Fruit fly (Drosophila melanogaster) whole organism, embryonic: ENCODE measurements around the gene CG45428.

Experiments
- CG10147 ChIP-seq: fragments of 200-800 bp; sonication (Bioruptor generic); optimal IDR thresholded peaks from 2 replicates; lab custom pipeline; 2019; ENCODE audit warnings: missing biosample characterization, mild to moderate bottlenecking, missing genetic modification characterization, moderate library complexity
- CG10543 ChIP-seq: fragments of 200-800 bp; sonication (Bioruptor generic); optimal IDR thresholded peaks from 3 replicates; lab custom pipeline; 2017; ENCODE audit warnings: missing biosample characterization, mild to moderate bottlenecking, missing genetic modification characterization, moderate library complexity
- CG12155 ChIP-seq: fragments of 200-800 bp; sonication (Bioruptor generic); optimal IDR thresholded peaks from 3 replicates; lab custom pipeline; 2016; ENCODE audit warnings: missing biosample characterization, missing genetic modification characterization
- CG12769 ChIP-seq: fragments of 200-800 bp; sonication (Bioruptor generic); optimal IDR thresholded peaks from 2 replicates; lab custom pipeline; 2019; ENCODE audit warnings: missing biosample characterization, mild to moderate bottlenecking, missing genetic modification characterization, moderate library complexity
- CG13894 ChIP-seq: fragments of 200-800 bp; sonication (Bioruptor generic); optimal IDR thresholded peaks from 3 replicates; lab custom pipeline; 2018; ENCODE audit warnings: missing biosample characterization, mild to moderate bottlenecking, missing genetic modification characterization, moderate library complexity
- CG15601 ChIP-seq: fragments of 200-800 bp; sonication (Bioruptor generic); optimal IDR thresholded peaks from 3 replicates; lab custom pipeline; 2019; ENCODE audit warnings: missing biosample characterization, mild to moderate bottlenecking, missing genetic modification characterization, moderate library complexity
- CG18599 ChIP-seq: fragments of 200-800 bp; sonication (Bioruptor generic); optimal IDR thresholded peaks from 3 replicates; lab custom pipeline; 2017; ENCODE audit warnings: missing biosample characterization, missing genetic modification characterization, mild to moderate bottlenecking, moderate library complexity, missing genetic modification reagents
- CG30020 ChIP-seq: fragments of 200-800 bp; optimal IDR thresholded peaks from 2 replicates; lab custom pipeline; 2019; ENCODE audit warnings: missing biosample characterization, mild to moderate bottlenecking, missing genetic modification characterization, moderate library complexity
- CG31388 ChIP-seq: fragments of 200-800 bp; sonication (Bioruptor generic); optimal IDR thresholded peaks from 2 replicates; lab custom pipeline; 2016; ENCODE audit warnings: missing biosample characterization, missing genetic modification characterization
- CG3163 ChIP-seq: fragments of 200-800 bp; sonication (Bioruptor generic); optimal IDR thresholded peaks from 3 replicates; lab custom pipeline; 2016; ENCODE audit warnings: missing biosample characterization, missing genetic modification characterization
- CG32532 ChIP-seq: fragments of 200-800 bp; sonication (Bioruptor generic); IDR thresholded peaks from 2 replicates; pipeline ENCODE4 v1.3.6; 2022; ENCODE audit warnings: missing biosample characterization, missing genetic modification characterization
- CG33557 ChIP-seq: fragments of 200-800 bp; sonication (Bioruptor generic); optimal IDR thresholded peaks from 2 replicates; lab custom pipeline; 2019; ENCODE audit warnings: missing biosample characterization, mild to moderate bottlenecking, missing genetic modification characterization, moderate library complexity
- CG4730 ChIP-seq: fragments of 200-800 bp; sonication (Bioruptor generic); IDR thresholded peaks from 2 replicates; pipeline ENCODE4 v1.3.6; 2022; ENCODE audit warnings: missing biosample characterization, missing genetic modification characterization
- CG6654 ChIP-seq: fragments of 200-800 bp; sonication (Bioruptor generic); optimal IDR thresholded peaks from 2 replicates; lab custom pipeline; 2017; ENCODE audit warnings: missing biosample characterization, mild to moderate bottlenecking, missing genetic modification characterization
- CrebB ChIP-seq: fragments of 200-800 bp; sonication (Bioruptor generic); optimal IDR thresholded peaks from 3 replicates; lab custom pipeline; 2018; ENCODE audit warnings: missing biosample characterization, mild to moderate bottlenecking, missing genetic modification characterization
- D19A ChIP-seq: fragments of 200-800 bp; optimal IDR thresholded peaks from 3 replicates; lab custom pipeline; 2019; ENCODE audit warnings: missing biosample characterization, mild to moderate bottlenecking, missing genetic modification characterization, moderate library complexity
- Deaf1 ChIP-seq: fragments of 200-800 bp; optimal IDR thresholded peaks from 3 replicates; lab custom pipeline; 2019; ENCODE audit warnings: missing biosample characterization, mild to moderate bottlenecking, missing genetic modification characterization, moderate library complexity
- Elba2 ChIP-seq: fragments of 200-800 bp; sonication (Bioruptor generic); optimal IDR thresholded peaks from 3 replicates; lab custom pipeline; 2016; ENCODE audit warnings: missing biosample characterization, missing genetic modification characterization
- HHEX ChIP-seq: fragments of 200-800 bp; sonication (Bioruptor generic); optimal IDR thresholded peaks from 3 replicates; lab custom pipeline; 2017; ENCODE audit warnings: missing biosample characterization, mild to moderate bottlenecking, missing genetic modification characterization, missing genetic modification reagents
- Max ChIP-seq: fragments of 200-800 bp; sonication (Bioruptor generic); optimal IDR thresholded peaks from 2 replicates; lab custom pipeline; 2016; ENCODE audit warnings: missing biosample characterization, mild to moderate bottlenecking, missing genetic modification characterization
- Pdp1 ChIP-seq, 2 experiments: fragments of 200-800 bp; sonication (Bioruptor generic); optimal IDR thresholded peaks; 3 replicates each; lab custom pipeline; 2016; ENCODE audit warnings: missing biosample characterization in 2 of 2, missing genetic modification characterization in 2 of 2, mild to moderate bottlenecking in 1 of 2, moderate library complexity in 1 of 2
- Rfx ChIP-seq: fragments of 200-800 bp; sonication (Bioruptor generic); IDR thresholded peaks from 2 replicates; pipeline ENCODE4 v1.3.6; 2022; ENCODE audit warnings: missing biosample characterization, missing genetic modification characterization
- Trl ChIP-seq, 3 experiments: fragments of >200 bp in 2 of 3; fragments of 200-800 bp in 1 of 3; sonication (Bioruptor generic) in 1 of 3; optimal IDR thresholded peaks; 2 replicates in 1 of 3; 3 replicates in 2 of 3; lab custom pipeline; 2016 to 2017; ENCODE audit warnings: missing biosample characterization in 1 of 3, missing genetic modification characterization in 1 of 3
- ase ChIP-seq: fragments of 200-800 bp; sonication (Bioruptor generic); IDR thresholded peaks from 3 replicates; pipeline ENCODE4 v1.3.6; 2022; ENCODE audit warnings: missing biosample characterization, missing genetic modification characterization
- bsh ChIP-seq, 2 experiments: fragments of 200-800 bp; sonication (Bioruptor generic); optimal IDR thresholded peaks; 2 replicates each; lab custom pipeline; 2017 to 2018; ENCODE audit warnings: mild to moderate bottlenecking in 2 of 2, missing biosample characterization in 2 of 2, missing genetic modification characterization in 2 of 2, moderate library complexity in 1 of 2
- caup ChIP-seq: fragments of 200-800 bp; sonication (Bioruptor generic); optimal IDR thresholded peaks from 3 replicates; lab custom pipeline; 2017; ENCODE audit warnings: missing biosample characterization, mild to moderate bottlenecking, missing genetic modification characterization, moderate library complexity; ENCODE audit not compliant: severe bottlenecking
- cg ChIP-seq: fragments of 200-800 bp; sonication (Bioruptor generic); optimal IDR thresholded peaks from 3 replicates; lab custom pipeline; 2019; ENCODE audit warnings: missing biosample characterization, mild to moderate bottlenecking, missing genetic modification characterization, moderate library complexity
- chinmo ChIP-seq: fragments of 200-800 bp; sonication (Bioruptor generic); IDR thresholded peaks from 4 replicates; pipeline ENCODE4 v1.3.6; 2022; ENCODE audit warnings: missing biosample characterization, missing genetic modification characterization; ENCODE audit not compliant: partially characterized antibody
- ci ChIP-seq: fragments of 200-800 bp; sonication (Bioruptor generic); IDR thresholded peaks from 3 replicates; pipeline ENCODE4 v1.3.6; 2022; ENCODE audit warnings: missing biosample characterization, missing genetic modification characterization
- corto ChIP-seq: fragments of 200-800 bp; sonication (Bioruptor generic); optimal IDR thresholded peaks from 2 replicates; lab custom pipeline; 2016; ENCODE audit warnings: missing biosample characterization, mild to moderate bottlenecking, missing genetic modification characterization, moderate library complexity
- crol ChIP-seq: fragments of 200-800 bp; sonication (Bioruptor generic); IDR thresholded peaks from 2 replicates; pipeline ENCODE4 v1.3.6; 2022; ENCODE audit warnings: missing biosample characterization, missing genetic modification characterization
- cwo ChIP-seq: fragments of 200-800 bp; sonication (Bioruptor generic); optimal IDR thresholded peaks from 3 replicates; lab custom pipeline; 2017; ENCODE audit warnings: missing biosample characterization, missing genetic modification characterization, mild to moderate bottlenecking, moderate library complexity, missing genetic modification reagents
- da ChIP-seq: fragments of 200-800 bp; sonication (Bioruptor generic); optimal IDR thresholded peaks from 2 replicates; lab custom pipeline; 2016; ENCODE audit warnings: missing biosample characterization, missing genetic modification characterization
- disco-r ChIP-seq: fragments of 200-800 bp; sonication (Bioruptor generic); optimal IDR thresholded peaks from 2 replicates; lab custom pipeline; 2016; ENCODE audit warnings: missing biosample characterization, missing genetic modification characterization
- eve ChIP-seq, 2 experiments: fragments of >200 bp; optimal IDR thresholded peaks; 2 replicates each; lab custom pipeline; 2017; ENCODE audit warnings: missing biosample characterization in 2 of 2, missing genetic modification characterization in 2 of 2
- ftz-f1 ChIP-seq: fragments of 200-800 bp; sonication (Bioruptor generic); optimal IDR thresholded peaks from 2 replicates; lab custom pipeline; 2016; ENCODE audit warnings: missing biosample characterization, missing genetic modification characterization
- her ChIP-seq: fragments of 200-800 bp; sonication (Bioruptor generic); optimal IDR thresholded peaks from 2 replicates; lab custom pipeline; 2016; ENCODE audit warnings: missing biosample characterization, missing genetic modification characterization
- kay ChIP-seq: fragments of 200-800 bp; sonication (Bioruptor generic); optimal IDR thresholded peaks from 2 replicates; lab custom pipeline; 2016; ENCODE audit warnings: missing biosample characterization, missing genetic modification characterization
- klu ChIP-seq: fragments of 200-800 bp; sonication (Bioruptor generic); IDR thresholded peaks from 2 replicates; pipeline ENCODE4 v1.3.6; 2022; ENCODE audit warnings: missing biosample characterization, missing genetic modification characterization
- lab ChIP-seq: fragments of 200-800 bp; sonication (Bioruptor generic); optimal IDR thresholded peaks from 3 replicates; lab custom pipeline; 2017; ENCODE audit warnings: missing biosample characterization, missing genetic modification characterization, mild to moderate bottlenecking, moderate library complexity, missing genetic modification reagents
- lbe ChIP-seq: fragments of 200-800 bp; sonication (Bioruptor generic); optimal IDR thresholded peaks from 2 replicates; lab custom pipeline; 2016; ENCODE audit warnings: missing biosample characterization, mild to moderate bottlenecking, missing genetic modification characterization
- nau ChIP-seq: fragments of 200-800 bp; sonication (Bioruptor generic); optimal IDR thresholded peaks from 3 replicates; lab custom pipeline; 2017; ENCODE audit warnings: missing biosample characterization, mild to moderate bottlenecking, missing genetic modification characterization, missing genetic modification reagents
- repo ChIP-seq: fragments of 200-800 bp; sonication (Bioruptor generic); optimal IDR thresholded peaks from 2 replicates; lab custom pipeline; 2016; ENCODE audit warnings: missing biosample characterization, missing genetic modification characterization
- sqz ChIP-seq: fragments of 200-800 bp; sonication (Bioruptor generic); optimal IDR thresholded peaks from 3 replicates; lab custom pipeline; 2018; ENCODE audit warnings: missing biosample characterization, mild to moderate bottlenecking, missing genetic modification characterization
- sr ChIP-seq: fragments of 200-800 bp; sonication (Bioruptor generic); IDR thresholded peaks from 3 replicates; pipeline ENCODE4 v1.3.6; 2022; ENCODE audit warnings: missing biosample characterization, missing genetic modification characterization
- wek ChIP-seq: fragments of 200-800 bp; sonication (Bioruptor generic); optimal IDR thresholded peaks from 3 replicates; lab custom pipeline; 2018; ENCODE audit warnings: missing biosample characterization, mild to moderate bottlenecking, missing genetic modification characterization, moderate library complexity
- wor ChIP-seq: fragments of 200-800 bp; sonication (Bioruptor generic); IDR thresholded peaks from 2 replicates; pipeline ENCODE4 v1.3.6; 2022; ENCODE audit warnings: missing biosample characterization, missing genetic modification characterization
- zen2 ChIP-seq: fragments of 200-800 bp; sonication (Bioruptor generic); IDR thresholded peaks from 3 replicates; pipeline ENCODE4 v1.3.6; 2022; ENCODE audit warnings: missing biosample characterization, missing genetic modification characterization; ENCODE audit not compliant: partially characterized antibody
- zfh1 ChIP-seq: fragments of 200-800 bp; sonication (Bioruptor generic); IDR thresholded peaks from 3 replicates; pipeline ENCODE4 v1.3.6; 2022; ENCODE audit warnings: missing biosample characterization, missing genetic modification characterization

Gene CG45428

dm6 chr3L:22824668-22825192, 12.1 kb downstream of the CG45428 start (continued):
- peak; percentile 61; the same call in 1 of the 2 replicates for TF ChIP-seq CG32532 (GFP tag; lab: Robert Waterston, UW)
- peak; percentile 69 for TF ChIP-seq sqz (GFP tag; lab: Kevin White, UChicago)
- TF ChIP-seq CG30020 (tag; lab: Kevin White, UChicago) = no peak
- peak; percentile 34 for TF ChIP-seq CG18599 (GFP tag; lab: Kevin White, UChicago)
- TF ChIP-seq ftz-f1 = peak; percentile 30
- TF ChIP-seq repo = no peak
- peak; percentile 32 for TF ChIP-seq nau (GFP tag; lab: Kevin White, UChicago)
- peak; percentile 48 for TF ChIP-seq corto (GFP tag; lab: Kevin White, UChicago)
- peak; percentile 61; the same call in 1 of the 3 replicates for TF ChIP-seq zen2 (GFP tag; lab: Robert Waterston, UW)
- no peak for TF ChIP-seq eve (GFP tag; optimal IDR thresholded peaks at IDR 0.05; lab: Kevin White, UChicago)
- no peak for TF ChIP-seq HHEX (GFP tag; lab: Kevin White, UChicago)
- peak; percentile 85 to 99 for TF ChIP-seq Trl (optimal IDR thresholded peaks at IDR 0.05; lab: Kevin White, UChicago)
- no peak for TF ChIP-seq Trl (GFP tag; optimal IDR thresholded peaks at IDR 0.05; lab: Kevin White, UChicago)
- peak in 1 of 2 experiments; percentile 44 for TF ChIP-seq bsh (GFP tag; optimal IDR thresholded peaks at IDR 0.05; lab: Kevin White, UChicago)
- peak; percentile 75 for TF ChIP-seq crol (GFP tag; lab: Robert Waterston, UW)
- TF ChIP-seq wor (GFP tag; lab: Robert Waterston, UW) = no peak
- no peak for TF ChIP-seq da
- TF ChIP-seq ase = no peak
- peak; percentile 90; the same call in 3 of the 4 replicates for TF ChIP-seq chinmo
- TF ChIP-seq CG12769 = peak; percentile 42
- TF ChIP-seq Rfx (GFP tag; lab: Robert Waterston, UW) = 0 out of 2 replicates have a peak, but pooled peaks have one; percentile 30
- peak; percentile 46 for TF ChIP-seq lab (GFP tag; lab: Kevin White, UChicago)
- no peak for TF ChIP-seq CG33557
- TF ChIP-seq CG15601 (tag; lab: Kevin White, UChicago) = no peak
- TF ChIP-seq CG6654 (GFP tag; lab: Kevin White, UChicago) = no peak
- TF ChIP-seq cg (GFP tag; lab: Kevin White, UChicago) = peak; percentile 79
- TF ChIP-seq CG12155 = peak; percentile 30
- peak; percentile 19 for TF ChIP-seq CrebB
- no peak for TF ChIP-seq Max
- no peak for TF ChIP-seq sr (GFP tag; lab: Robert Waterston, UW)
- TF ChIP-seq lbe = peak; percentile 91
- TF ChIP-seq CG4730 = no peak
- TF ChIP-seq CG3163 (GFP tag; lab: Kevin White, UChicago) = peak; percentile 83
- no peak for TF ChIP-seq wek
- no peak for TF ChIP-seq disco-r (GFP tag; lab: Kevin White, UChicago)
- peak; percentile 0 for TF ChIP-seq kay (GFP tag; lab: Kevin White, UChicago)
- 0 out of 3 replicates have a peak, but pooled peaks have one; percentile 35 for TF ChIP-seq ci (GFP tag; lab: Robert Waterston, UW)
- TF ChIP-seq CG13894 = peak; percentile 14
- peak; percentile 20 for TF ChIP-seq her (GFP tag; lab: Kevin White, UChicago)
- TF ChIP-seq Elba2 (GFP tag; lab: Kevin White, UChicago) = no peak
- no peak for TF ChIP-seq CG10147
- no peak for TF ChIP-seq klu (GFP tag; lab: Robert Waterston, UW)
- TF ChIP-seq Deaf1 (tag; lab: Kevin White, UChicago) = peak; percentile 95
- TF ChIP-seq caup (GFP tag; lab: Kevin White, UChicago) = peak; percentile 12
- TF ChIP-seq zfh1 (GFP tag; lab: Robert Waterston, UW) = no peak
- TF ChIP-seq cwo (GFP tag; lab: Kevin White, UChicago) = peak; percentile 17
- peak in 1 of 2 experiments; percentile 58 for TF ChIP-seq Pdp1 (GFP tag; optimal IDR thresholded peaks at IDR 0.05; lab: Kevin White, UChicago)
- TF ChIP-seq D19A (tag; lab: Kevin White, UChicago) = no peak
- TF ChIP-seq CG31388 (GFP tag; lab: Kevin White, UChicago) = no peak
- TF ChIP-seq CG10543 (GFP tag; lab: Kevin White, UChicago) = peak; percentile 69
